Fruit fly (Drosophila melanogaster) whole organism, wandering third instar larva: Measurements from ENCODE around the gene CG18754.
A peak's percentile ranks its signal among the peaks of the same experiment; 100 is the strongest.

Experiments used
- Abd-B ChIP-seq: fragments of >200 bp; optimal IDR thresholded peaks from 2 replicates; lab custom pipeline; 2017; ENCODE audit warnings: missing biosample characterization, missing genetic modification characterization
- CG32264 ChIP-seq: fragments of 200-800 bp; sonication (Bioruptor generic); optimal IDR thresholded peaks from 2 replicates; lab custom pipeline; 2016; ENCODE audit warnings: missing biosample characterization, missing genetic modification characterization
- CG9705 ChIP-seq: fragments of 200-800 bp; sonication (Bioruptor generic); optimal IDR thresholded peaks from 2 replicates; lab custom pipeline; 2018; ENCODE audit warnings: missing biosample characterization, mild to moderate bottlenecking, missing genetic modification characterization
- CrebA ChIP-seq: fragments of 200-800 bp; sonication (Bioruptor generic); optimal IDR thresholded peaks from 2 replicates; lab custom pipeline; 2016; ENCODE audit warnings: missing biosample characterization, mild to moderate bottlenecking, missing genetic modification characterization, borderline replicate concordance
- Dfd ChIP-seq: fragments of >200 bp; optimal IDR thresholded peaks from 2 replicates; lab custom pipeline; 2017; ENCODE audit warnings: missing biosample characterization, missing genetic modification characterization
- Dif ChIP-seq: fragments of 200-275, 200-300 bp; sonication (Bioruptor generic); optimal IDR thresholded peaks from 2 replicates; lab custom pipeline; 2018; ENCODE audit warnings: missing biosample characterization, missing genetic modification characterization; ENCODE audit not compliant: partially characterized antibody
- GATAd ChIP-seq: sonication (Bioruptor generic); optimal IDR thresholded peaks from 2 replicates; lab custom pipeline; 2016; ENCODE audit warnings: missing biosample characterization, missing genetic modification characterization
- HLH106 ChIP-seq: fragments of 200-800 bp; optimal IDR thresholded peaks from 3 replicates; lab custom pipeline; 2019; ENCODE audit warnings: missing biosample characterization, mild to moderate bottlenecking, missing genetic modification characterization, moderate library complexity
- Hnf4 ChIP-seq: fragments of 200-800 bp; sonication (Bioruptor generic); optimal IDR thresholded peaks from 2 replicates; lab custom pipeline; 2016; ENCODE audit warnings: missing biosample characterization, mild to moderate bottlenecking, missing genetic modification characterization
- Hr78 ChIP-seq: fragments of >200 bp; optimal IDR thresholded peaks from 2 replicates; lab custom pipeline; 2017; ENCODE audit warnings: missing biosample characterization, missing genetic modification characterization
- Hr83 ChIP-seq: fragments of 200-300 bp; sonication (Bioruptor generic); optimal IDR thresholded peaks from 2 replicates; lab custom pipeline; 2016; ENCODE audit warnings: missing biosample characterization, mild to moderate bottlenecking, missing genetic modification characterization, moderate library complexity; ENCODE audit not compliant: poor library complexity, severe bottlenecking
- Jra ChIP-seq: sonication (Bioruptor generic); optimal IDR thresholded peaks from 2 replicates; lab custom pipeline; 2016; ENCODE audit warnings: missing biosample characterization, missing genetic modification characterization
- Mio ChIP-seq: sonication (Bioruptor generic); optimal IDR thresholded peaks from 2 replicates; lab custom pipeline; 2016; ENCODE audit warnings: missing biosample characterization, missing genetic modification characterization
- Myc ChIP-seq: fragments of >200 bp; optimal IDR thresholded peaks from 2 replicates; lab custom pipeline; 2017
- N ChIP-seq: fragments of >200 bp; optimal IDR thresholded peaks from 2 replicates; lab custom pipeline; 2018; ENCODE audit warnings: missing biosample characterization, missing external identifiers, missing genetic modification characterization
- OdsH ChIP-seq: fragments of 200-800 bp; sonication (Bioruptor generic); optimal IDR thresholded peaks from 2 replicates; lab custom pipeline; 2016; ENCODE audit warnings: missing biosample characterization, mild to moderate bottlenecking, missing genetic modification characterization
- Rel ChIP-seq, 2 experiments: fragments of 200-800 bp; sonication (Bioruptor generic) in 1 of 2; optimal IDR thresholded peaks; 2 replicates in 1 of 2; 3 replicates in 1 of 2; lab custom pipeline; 2016 to 2019; ENCODE audit warnings: mild to moderate bottlenecking in 2 of 2, missing biosample characterization in 2 of 2, missing genetic modification characterization in 2 of 2, moderate library complexity in 1 of 2
- Sp1 ChIP-seq: fragments of 200-800 bp; sonication (Bioruptor generic); optimal IDR thresholded peaks from 3 replicates; lab custom pipeline; 2019; ENCODE audit warnings: missing biosample characterization, mild to moderate bottlenecking, missing genetic modification characterization, moderate library complexity
- Vsx2 ChIP-seq: fragments of 200-300, 225-300 bp; sonication (Bioruptor generic); optimal IDR thresholded peaks from 2 replicates; lab custom pipeline; 2018; ENCODE audit warnings: missing biosample characterization, missing genetic modification characterization; ENCODE audit not compliant: partially characterized antibody
- br ChIP-seq: fragments of 200-800 bp; sonication (Bioruptor generic); optimal IDR thresholded peaks from 2 replicates; lab custom pipeline; 2016; ENCODE audit warnings: missing biosample characterization, missing genetic modification characterization
- brk ChIP-seq: fragments of 200-800 bp; sonication (Bioruptor generic); optimal IDR thresholded peaks from 2 replicates; lab custom pipeline; 2016; ENCODE audit warnings: missing biosample characterization, mild to moderate bottlenecking, missing genetic modification characterization
- dl ChIP-seq, 2 experiments: fragments of 175-275, 200-275 bp in 1 of 2; fragments of 200-275 bp in 1 of 2; sonication (Bioruptor generic); optimal IDR thresholded peaks; lab custom pipeline; 2018; ENCODE audit warnings: mild to moderate bottlenecking in 2 of 2, missing biosample characterization in 2 of 2, missing genetic modification characterization in 2 of 2, moderate library complexity in 2 of 2; ENCODE audit not compliant: partially characterized antibody in 2 of 2, insufficient read depth in 1 of 2
- dmrt93B ChIP-seq: fragments of 200-800 bp; sonication (Bioruptor generic); optimal IDR thresholded peaks from 2 replicates; lab custom pipeline; 2018; ENCODE audit warnings: missing biosample characterization, mild to moderate bottlenecking, missing genetic modification characterization
- dsf ChIP-seq: sonication (Bioruptor generic); optimal IDR thresholded peaks from 2 replicates; lab custom pipeline; 2016; ENCODE audit warnings: missing biosample characterization, missing genetic modification characterization, borderline replicate concordance
- ey ChIP-seq: fragments of 200-800 bp; sonication (Bioruptor generic); optimal IDR thresholded peaks from 2 replicates; lab custom pipeline; 2016; ENCODE audit warnings: missing biosample characterization, missing genetic modification characterization
- foxo ChIP-seq, 2 experiments: fragments of 200-800 bp; sonication (Bioruptor generic); optimal IDR thresholded peaks; 2 replicates in 1 of 2; 3 replicates in 1 of 2; lab custom pipeline; 2016 to 2017; ENCODE audit warnings: missing biosample characterization in 2 of 2, missing genetic modification characterization in 2 of 2
- fru ChIP-seq: fragments of 200-800 bp; sonication (Bioruptor generic); optimal IDR thresholded peaks from 3 replicates; lab custom pipeline; 2016; ENCODE audit warnings: missing biosample characterization, mild to moderate bottlenecking, missing genetic modification characterization
- h ChIP-seq: fragments of 200-800 bp; sonication (Bioruptor generic); optimal IDR thresholded peaks from 3 replicates; lab custom pipeline; 2016; ENCODE audit warnings: missing biosample characterization, mild to moderate bottlenecking, missing genetic modification characterization
- jim ChIP-seq: fragments of 175-275, 200-325 bp; sonication (Bioruptor generic); optimal IDR thresholded peaks from 2 replicates; lab custom pipeline; 2016; ENCODE audit warnings: missing biosample characterization, mild to moderate bottlenecking, missing genetic modification characterization
- lola ChIP-seq: fragments of >200 bp; optimal IDR thresholded peaks from 2 replicates; lab custom pipeline; 2017; ENCODE audit warnings: missing biosample characterization, missing genetic modification characterization
- pan ChIP-seq: fragments of >200 bp; optimal IDR thresholded peaks from 2 replicates; lab custom pipeline; 2017
- psq ChIP-seq: fragments of 200-800 bp; sonication (Bioruptor generic); optimal IDR thresholded peaks from 3 replicates; lab custom pipeline; 2017; ENCODE audit warnings: missing biosample characterization, mild to moderate bottlenecking, missing genetic modification characterization, moderate library complexity
- rgr ChIP-seq: fragments of 200-800 bp; sonication (Bioruptor generic); optimal IDR thresholded peaks from 3 replicates; lab custom pipeline; 2016; ENCODE audit warnings: missing biosample characterization, mild to moderate bottlenecking, missing genetic modification characterization
- sage ChIP-seq: fragments of 200-800 bp; sonication (Bioruptor generic); optimal IDR thresholded peaks from 2 replicates; lab custom pipeline; 2016; ENCODE audit warnings: missing biosample characterization, mild to moderate bottlenecking, missing genetic modification characterization
- sv ChIP-seq: fragments of 200-800 bp; sonication (Bioruptor generic); optimal IDR thresholded peaks from 3 replicates; lab custom pipeline; 2016; ENCODE audit warnings: missing biosample characterization, missing genetic modification characterization
- tai ChIP-seq: sonication (Bioruptor generic); optimal IDR thresholded peaks from 2 replicates; lab custom pipeline; 2016; ENCODE audit warnings: missing biosample characterization, missing genetic modification characterization
- usp ChIP-seq: fragments of >200 bp; optimal IDR thresholded peaks from 2 replicates; lab custom pipeline; 2017; ENCODE audit warnings: missing biosample characterization, missing genetic modification characterization
- woc ChIP-seq: sonication (Bioruptor generic); optimal IDR thresholded peaks from 2 replicates; lab custom pipeline; 2016; ENCODE audit warnings: missing biosample characterization, mild to moderate bottlenecking, missing genetic modification characterization

CG18754 gene

dm6 chr3R:23721936-23722335 is 38.1 kb downstream of the CG18754 start (continued):
- TF ChIP-seq GATAd (GFP tag; lab: Kevin White, UChicago) = no peak
- TF ChIP-seq Hr78 = no peak
- no peak for TF ChIP-seq usp (GFP tag; lab: Kevin White, UChicago)

- TF ChIP-seq ey (GFP tag; lab: Kevin White, UChicago) (peak; percentile 43), Rel (GFP tag; optimal IDR thresholded peaks at IDR 0.05; lab: Kevin White, UChicago) (no peak), Rel (tag; optimal IDR thresholded peaks at IDR 0.05; lab: Kevin White, UChicago) (peak; percentile 2), CG9705 (GFP tag; lab: Kevin White, UChicago) (peak; percentile 21), Dif (peak; percentile 88), GATAd (GFP tag; lab: Kevin White, UChicago) (no peak), fru (GFP tag; lab: Kevin White, UChicago) (peak; percentile 81), dl (GFP tag; optimal IDR thresholded peaks at IDR 0.05; lab: Kevin White, UChicago; ENCODE audit: insufficient read depth in 1 of 2, partially characterized antibody in 2 of 2) (peak; percentile 50 to 80), rgr (GFP tag; lab: Kevin White, UChicago) (peak; percentile 85), HLH106 (tag; lab: Kevin White, UChicago) (peak; percentile 76), Sp1 (peak; percentile 93), woc (GFP tag; lab: Kevin White, UChicago) (peak; percentile 53), sv (GFP tag; lab: Kevin White, UChicago) (no peak), dmrt93B (GFP tag; lab: Kevin White, UChicago) (peak; percentile 35), h (GFP tag; lab: Kevin White, UChicago) (peak; percentile 76), brk (peak; percentile 69), tai (peak; percentile 7), Vsx2 (GFP tag; lab: Kevin White, UChicago) (peak; percentile 18), foxo (GFP tag; optimal IDR thresholded peaks at IDR 0.05; lab: Kevin White, UChicago) (peak in 1 of 2 experiments; percentile 91), Myc (no peak), psq (GFP tag; lab: Kevin White, UChicago) (peak; percentile 85), Hnf4 (peak; percentile 52), br (GFP tag; lab: Kevin White, UChicago) (no peak), CrebA (no peak), OdsH (GFP tag; lab: Kevin White, UChicago) (peak; percentile 91)
Measured at dm6 chr3R:23722680-23723372, 39.0 kb downstream of the CG18754 start, which contains the start of gene CG10365. CG10365 (plus strand) TSS chr3R:23723331.

DNA sequence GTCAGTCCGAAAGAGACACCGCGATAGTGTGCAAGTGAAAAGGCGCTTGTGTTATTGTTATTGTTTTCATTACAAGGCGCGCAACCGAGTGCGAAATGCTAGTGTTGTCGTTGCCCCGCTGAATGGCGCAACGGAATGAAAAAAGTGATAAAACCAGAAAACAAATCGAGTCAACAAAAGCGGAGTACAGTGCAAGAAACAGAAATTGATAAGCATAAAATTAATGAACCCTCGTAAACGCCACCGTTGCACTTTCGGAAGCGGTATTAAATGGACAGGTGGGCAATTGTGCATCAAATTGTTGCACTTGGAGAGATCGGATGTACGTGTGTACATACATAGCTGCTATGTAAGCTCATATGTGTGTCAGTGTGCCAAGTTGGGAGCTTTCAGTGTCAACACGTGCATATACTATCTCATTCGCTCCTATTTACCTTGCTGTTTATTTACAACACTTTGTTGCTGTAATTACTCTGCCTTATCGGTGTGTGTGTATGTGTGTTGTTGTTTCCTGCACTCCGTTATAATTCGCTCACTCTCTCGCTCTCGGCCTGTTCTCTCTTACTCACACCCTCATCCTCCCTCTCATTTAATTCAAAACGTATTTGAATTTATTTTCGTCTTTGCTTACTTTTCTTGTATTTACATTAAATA is 39.7 kb downstream of the CG18754 start:
- TF ChIP-seq brk (no peak), HLH106 (tag; lab: Kevin White, UChicago) (peak; percentile 10), sv (GFP tag; lab: Kevin White, UChicago) (no peak), Jra (peak; percentile 17), Dif (peak; percentile 74), CG9705 (GFP tag; lab: Kevin White, UChicago) (no peak), Mio (GFP tag; lab: Kevin White, UChicago) (no peak), dsf (GFP tag; lab: Kevin White, UChicago) (no peak), Vsx2 (GFP tag; lab: Kevin White, UChicago) (no peak), N (GFP tag; lab: Kevin White, UChicago) (no peak), sage (GFP tag; lab: Kevin White, UChicago) (peak; percentile 34), tai (peak; percentile 51), GATAd (GFP tag; lab: Kevin White, UChicago) (no peak), dl (GFP tag; optimal IDR thresholded peaks at IDR 0.05; lab: Kevin White, UChicago; ENCODE audit: insufficient read depth in 1 of 2, partially characterized antibody in 2 of 2) (peak; percentile 22 to 38), Hnf4 (no peak), dmrt93B (GFP tag; lab: Kevin White, UChicago) (no peak), CrebA (no peak), Sp1 (peak; percentile 2), rgr (GFP tag; lab: Kevin White, UChicago) (peak; percentile 15), foxo (GFP tag; optimal IDR thresholded peaks at IDR 0.05; lab: Kevin White, UChicago) (peak in 1 of 2 experiments; percentile 51), psq (GFP tag; lab: Kevin White, UChicago) (no peak), OdsH (GFP tag; lab: Kevin White, UChicago) (no peak), CG32264 (GFP tag; lab: Kevin White, UChicago) (no peak), usp (GFP tag; lab: Kevin White, UChicago) (no peak), br (GFP tag; lab: Kevin White, UChicago) (peak; percentile 11), lola (GFP tag; lab: Kevin White, UChicago) (no peak), Hr78 (no peak), Abd-B (GFP tag; lab: Kevin White, UChicago) (no peak), woc (GFP tag; lab: Kevin White, UChicago) (no peak), jim (GFP tag; lab: Kevin White, UChicago) (no peak), Dfd (GFP tag; lab: Kevin White, UChicago) (no peak), pan (lab: Kevin White, UChicago) (no peak), Myc (no peak), Hr83 (peak; percentile 70), Rel (GFP tag; optimal IDR thresholded peaks at IDR 0.05; lab: Kevin White, UChicago) (no peak), Rel (tag; optimal IDR thresholded peaks at IDR 0.05; lab: Kevin White, UChicago) (no peak), fru (GFP tag; lab: Kevin White, UChicago) (peak; percentile 24), ey (GFP tag; lab: Kevin White, UChicago) (no peak), h (GFP tag; lab: Kevin White, UChicago) (peak; percentile 45)
